Worm (Caenorhabditis elegans) whole organism, L3 larva: Measurements from ENCODE around the gene ZK177.1.

Experiments
- ZK546.5 ChIP-seq: sonication (generic microtip); optimal IDR thresholded peaks from 2 replicates; lab custom pipeline; 2017; ENCODE audit warnings: missing biosample characterization, missing genetic modification characterization
- ama-1 ChIP-seq: fragments of 150-350 bp; optimal IDR thresholded peaks from 2 replicates; lab custom pipeline; 2018
- ceh-16 ChIP-seq: sonication (generic microtip); optimal IDR thresholded peaks from 2 replicates; lab custom pipeline; 2017; ENCODE audit warnings: missing biosample characterization, missing genetic modification characterization
- ceh-28 ChIP-seq: fragments of 150-350 bp; optimal IDR thresholded peaks from 2 replicates; lab custom pipeline; 2014; ENCODE audit warnings: missing biosample characterization, missing genetic modification reagents, missing genetic modification characterization
- ceh-82 ChIP-seq: fragments of 150-350 bp; optimal IDR thresholded peaks from 2 replicates; lab custom pipeline; 2014; ENCODE audit warnings: missing biosample characterization, missing genetic modification characterization
- egl-27 ChIP-seq: sonication (generic microtip); optimal IDR thresholded peaks from 4 replicates; lab custom pipeline; 2017; ENCODE audit warnings: missing biosample characterization, missing genetic modification reagents, missing genetic modification characterization
- egl-5 ChIP-seq: fragments of 150-350 bp; optimal IDR thresholded peaks from 2 replicates; lab custom pipeline; 2017; ENCODE audit warnings: missing biosample characterization, missing genetic modification reagents, missing genetic modification characterization, inconsistent platforms
- elt-1 ChIP-seq: fragments of 150-350 bp; optimal IDR thresholded peaks from 2 replicates; lab custom pipeline; 2014; ENCODE audit warnings: missing biosample characterization, missing genetic modification characterization
- elt-2 ChIP-seq: sonication (generic microtip); optimal IDR thresholded peaks from 2 replicates; lab custom pipeline; 2016; ENCODE audit warnings: missing genetic modification reagents, mild to moderate bottlenecking, missing genetic modification characterization, missing compliant biosample characterization
- eor-1 ChIP-seq, 2 experiments: fragments of 150-350 bp; optimal IDR thresholded peaks; 2 replicates each; lab custom pipeline; 2014 to 2018; ENCODE audit warnings: missing biosample characterization in 2 of 2, missing genetic modification characterization in 2 of 2
- fkh-10 ChIP-seq: sonication (generic microtip); optimal IDR thresholded peaks from 2 replicates; lab custom pipeline; 2017; ENCODE audit warnings: missing biosample characterization, missing genetic modification reagents, missing genetic modification characterization
- fos-1 ChIP-seq: fragments of 150-350 bp; optimal IDR thresholded peaks from 2 replicates; lab custom pipeline; 2014; ENCODE audit warnings: missing biosample characterization, missing genetic modification characterization
- hmg-11 ChIP-seq: sonication (generic microtip); optimal IDR thresholded peaks from 2 replicates; lab custom pipeline; 2016; ENCODE audit warnings: missing genetic modification characterization, missing compliant biosample characterization
- jun-1 ChIP-seq: fragments of 150-350 bp; optimal IDR thresholded peaks from 2 replicates; lab custom pipeline; 2014; ENCODE audit warnings: missing biosample characterization, missing genetic modification reagents, missing genetic modification characterization
- lin-15B ChIP-seq: fragments of 150-350 bp; optimal IDR thresholded peaks from 2 replicates; lab custom pipeline; 2014; ENCODE audit warnings: missing biosample characterization, missing genetic modification characterization
- lin-39 ChIP-seq: fragments of 150-350 bp; optimal IDR thresholded peaks from 2 replicates; lab custom pipeline; 2018; ENCODE audit warnings: missing biosample characterization, missing genetic modification reagents, missing genetic modification characterization
- mdl-1 ChIP-seq: fragments of 150-350 bp; optimal IDR thresholded peaks from 2 replicates; lab custom pipeline; 2014; ENCODE audit warnings: missing biosample characterization, missing genetic modification characterization
- mml-1 ChIP-seq: fragments of 150-350 bp; sonication (generic microtip); optimal IDR thresholded peaks from 3 replicates; lab custom pipeline; 2014; ENCODE audit warnings: missing biosample characterization, missing genetic modification characterization
- nfya-1 ChIP-seq: sonication (generic microtip); optimal IDR thresholded peaks from 2 replicates; lab custom pipeline; 2017; ENCODE audit warnings: missing genetic modification characterization, mild to moderate bottlenecking, missing compliant biosample characterization, antibody characterized with exemption, moderate library complexity; ENCODE audit not compliant: insufficient read depth
- nhr-11 ChIP-seq: fragments of 150-350 bp; optimal IDR thresholded peaks from 2 replicates; lab custom pipeline; 2014; ENCODE audit warnings: missing biosample characterization, missing genetic modification characterization
- nhr-12 ChIP-seq: fragments of 150-350 bp; optimal IDR thresholded peaks from 2 replicates; lab custom pipeline; 2014; ENCODE audit warnings: missing biosample characterization, missing genetic modification characterization
- nhr-23 ChIP-seq: fragments of 150-350 bp; optimal IDR thresholded peaks from 2 replicates; lab custom pipeline; 2014; ENCODE audit warnings: missing biosample characterization, missing genetic modification reagents, missing genetic modification characterization
- nhr-237 ChIP-seq: fragments of 150-350 bp; optimal IDR thresholded peaks from 2 replicates; lab custom pipeline; 2014; ENCODE audit warnings: missing biosample characterization, missing genetic modification characterization
- nhr-25 ChIP-seq: sonication (generic microtip); optimal IDR thresholded peaks from 2 replicates; lab custom pipeline; 2017; ENCODE audit warnings: missing biosample characterization, missing genetic modification characterization
- nhr-28 ChIP-seq: fragments of 150-350 bp; optimal IDR thresholded peaks from 2 replicates; lab custom pipeline; 2014; ENCODE audit warnings: missing biosample characterization, missing genetic modification characterization
- nhr-43 ChIP-seq: sonication (generic microtip); optimal IDR thresholded peaks from 2 replicates; lab custom pipeline; 2016; ENCODE audit warnings: mild to moderate bottlenecking, missing genetic modification characterization, missing compliant biosample characterization; ENCODE audit not compliant: poor library complexity, severe bottlenecking
- nhr-67 ChIP-seq: fragments of 150-350 bp; optimal IDR thresholded peaks from 2 replicates; lab custom pipeline; 2014; ENCODE audit warnings: missing biosample characterization, missing genetic modification characterization
- nhr-77 ChIP-seq: fragments of 150-350 bp; optimal IDR thresholded peaks from 2 replicates; lab custom pipeline; 2014; ENCODE audit warnings: missing biosample characterization, missing genetic modification characterization
- pha-4 ChIP-seq: fragments of 150-350 bp; optimal IDR thresholded peaks from 2 replicates; lab custom pipeline; 2014; ENCODE audit warnings: missing biosample characterization, missing genetic modification reagents, missing genetic modification characterization
- pqm-1 ChIP-seq: fragments of 150-350 bp; optimal IDR thresholded peaks from 2 replicates; lab custom pipeline; 2017; ENCODE audit warnings: missing biosample characterization, missing genetic modification characterization, inconsistent platforms
- sea-2 ChIP-seq: fragments of 150-350 bp; sonication (generic microtip); optimal IDR thresholded peaks from 4 replicates; lab custom pipeline; 2014; ENCODE audit warnings: missing biosample characterization, missing genetic modification reagents, missing genetic modification characterization
- skn-1 ChIP-seq: fragments of 150-350 bp; optimal IDR thresholded peaks from 2 replicates; lab custom pipeline; 2014; ENCODE audit warnings: missing biosample characterization, missing genetic modification characterization
- snpc-4 ChIP-seq: fragments of 150-350 bp; optimal IDR thresholded peaks from 2 replicates; lab custom pipeline; 2014; ENCODE audit warnings: missing biosample characterization, missing genetic modification characterization
- tbx-2 ChIP-seq: sonication (generic microtip); optimal IDR thresholded peaks from 2 replicates; lab custom pipeline; 2016; ENCODE audit warnings: mild to moderate bottlenecking, missing genetic modification characterization, missing compliant biosample characterization
- unc-39 ChIP-seq: sonication (generic microtip); optimal IDR thresholded peaks from 4 replicates; lab custom pipeline; 2017; ENCODE audit warnings: missing biosample characterization, missing genetic modification characterization
- unc-62 ChIP-seq: fragments of 150-350 bp; sonication (generic microtip); optimal IDR thresholded peaks from 4 replicates; lab custom pipeline; 2014; ENCODE audit warnings: missing biosample characterization, missing genetic modification reagents, missing genetic modification characterization
- zag-1 ChIP-seq: fragments of 150-350 bp; optimal IDR thresholded peaks from 2 replicates; lab custom pipeline; 2014; ENCODE audit warnings: missing biosample characterization, missing genetic modification characterization
- ztf-11 ChIP-seq: fragments of 150-350 bp; optimal IDR thresholded peaks from 2 replicates; lab custom pipeline; 2014; ENCODE audit warnings: missing biosample characterization, missing genetic modification characterization
- ztf-4 ChIP-seq: fragments of 150-350 bp; optimal IDR thresholded peaks from 2 replicates; lab custom pipeline; 2014; ENCODE audit warnings: missing biosample characterization, missing genetic modification characterization

ZK177.1 gene

ce11 chrII:5543476-5544144, 15.7 kb downstream of the ZK177.1 start (continued):
- TF ChIP-seq nhr-25 (tag; lab: Kevin White, UChicago) (peak; percentile 99), nhr-43 (tag; lab: Kevin White, UChicago) (peak; percentile 95), elt-1 (tag; lab: Kevin White, UChicago) (peak; percentile 54), ceh-82 (peak; percentile 95), fos-1 (peak; percentile 90), sea-2 (GFP tag; lab: Kevin White, UChicago) (no peak), egl-27 (tag; lab: Kevin White, UChicago) (peak; percentile 71), nhr-237 (tag; lab: Kevin White, UChicago) (peak; percentile 57), nhr-12 (tag; lab: Kevin White, UChicago) (no peak), lin-39 (tag; lab: Kevin White, UChicago) (peak; percentile 97), hmg-11 (peak; percentile 98), tbx-2 (tag; lab: Kevin White, UChicago) (peak; percentile 97), pqm-1 (tag; lab: Kevin White, UChicago) (peak; percentile 94), fkh-10 (peak; percentile 99)

ce11 chrII:5544145-5544515, 16.2 kb downstream of the ZK177.1 start:
- TF ChIP-seq pha-4 (tag; lab: Kevin White, UChicago) (peak; percentile 81), nhr-23 (peak; percentile 55), skn-1 (tag; lab: Kevin White, UChicago) (peak; percentile 57), nfya-1 (tag; lab: Kevin White, UChicago) (peak; percentile 80), ama-1 (lab: Kevin White, UChicago) (peak; percentile 99), pqm-1 (tag; lab: Kevin White, UChicago) (peak; percentile 31), nhr-28 (tag; lab: Kevin White, UChicago) (no peak), ceh-28 (tag; lab: Kevin White, UChicago) (peak; percentile 58), egl-5 (tag; lab: Kevin White, UChicago) (peak; percentile 60), ztf-4 (tag; lab: Kevin White, UChicago) (no peak), nhr-12 (tag; lab: Kevin White, UChicago) (no peak), ztf-11 (tag; lab: Kevin White, UChicago) (no peak), nhr-43 (tag; lab: Kevin White, UChicago) (peak; percentile 63), nhr-25 (tag; lab: Kevin White, UChicago) (peak; percentile 60), lin-15B (tag; lab: Kevin White, UChicago) (peak; percentile 26), zag-1 (no peak), jun-1 (tag; lab: Kevin White, UChicago) (peak; percentile 41), elt-2 (peak; percentile 84), lin-39 (tag; lab: Kevin White, UChicago) (peak; percentile 72), unc-39 (tag; lab: Kevin White, UChicago) (no peak), unc-62 (GFP tag; lab: Kevin White, UChicago) (peak; percentile 51), nhr-11 (tag; lab: Kevin White, UChicago) (no peak), snpc-4 (tag; lab: Kevin White, UChicago) (peak; percentile 99)

ce11 chrII:5544764-5545163, 16.8 kb downstream of the ZK177.1 start, which contains the start of gene ins-13:
TSS of gene ins-13 (minus strand) at chrII:5544864.
- TF ChIP-seq pqm-1 (tag; lab: Kevin White, UChicago) (no peak), sea-2 (GFP tag; lab: Kevin White, UChicago) (no peak), unc-62 (GFP tag; lab: Kevin White, UChicago) (no peak), egl-5 (tag; lab: Kevin White, UChicago) (no peak), nhr-67 (tag; lab: Kevin White, UChicago) (no peak), mdl-1 (no peak), mml-1 (tag; lab: Kevin White, UChicago) (no peak), nhr-25 (tag; lab: Kevin White, UChicago) (no peak), nhr-12 (tag; lab: Kevin White, UChicago) (no peak), nhr-77 (tag; lab: Kevin White, UChicago) (no peak), fos-1 (no peak), ZK546.5 (tag; lab: Kevin White, UChicago) (no peak), snpc-4 (tag; lab: Kevin White, UChicago) (no peak), ceh-16 (tag; lab: Kevin White, UChicago) (no peak), nhr-11 (tag; lab: Kevin White, UChicago) (no peak), eor-1 (tag; optimal IDR thresholded peaks at IDR 0.05; lab: Kevin White, UChicago) (no peak), skn-1 (tag; lab: Kevin White, UChicago) (no peak), ama-1 (lab: Kevin White, UChicago) (no peak)
